Worm (Caenorhabditis elegans): ENCODE results near the gene srb-5.

DNA sequence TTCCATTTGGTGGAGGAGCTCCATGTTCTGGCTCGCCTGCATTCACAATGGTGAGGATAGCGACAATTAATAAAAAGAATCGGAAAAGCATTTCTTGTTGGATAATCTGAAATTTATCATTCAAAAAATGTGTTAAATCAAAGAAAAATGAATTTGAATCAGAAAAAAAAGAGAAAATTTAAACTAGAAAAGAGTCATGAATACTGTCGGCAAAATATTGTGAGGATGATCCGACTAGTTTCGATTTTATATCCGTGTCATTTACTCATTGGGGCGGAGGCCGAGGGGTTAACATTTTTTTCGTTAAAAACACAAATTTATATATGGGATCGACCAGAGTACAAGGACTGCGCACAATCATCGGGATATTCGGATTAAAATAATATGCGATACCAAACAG, 14.7 kb upstream of the srb-5 start, which contains the start of gene C27D6.12:
- TF ChIP-seq nhr-237 (tag; optimal IDR thresholded peaks at IDR 0.05) (no peak), daf-12 (tag; optimal IDR thresholded peaks at IDR 0.05) (no peak), nhr-76 (tag; optimal IDR thresholded peaks at IDR 0.05) (no peak), mdl-1 (tag; optimal IDR thresholded peaks at IDR 0.05) (no peak), nhr-23 (tag; optimal IDR thresholded peaks at IDR 0.05) (no peak), zag-1 (tag; optimal IDR thresholded peaks at IDR 0.05) (no peak), nfya-1 (tag; optimal IDR thresholded peaks at IDR 0.05; ENCODE audit: insufficient read depth) (no peak), ceh-16 (tag; optimal IDR thresholded peaks at IDR 0.05) (no peak)
